Worm (Caenorhabditis elegans) whole organism, midembryonic: ENCODE results near the gene rga-8.

Experiments
- T22C8.4 ChIP-seq: fragments of 200-800 bp; sonication (Bioruptor generic); IDR thresholded peaks from 2 replicates; pipeline ENCODE4 v1.3.6; 2022; ENCODE audit warnings: missing genetic modification characterization, missing compliant biosample characterization
- ztf-23 ChIP-seq: fragments of 200-800 bp; sonication (Bioruptor generic); IDR thresholded peaks from 2 replicates; pipeline ENCODE4 v1.3.6; 2022; ENCODE audit warnings: missing genetic modification reagents, missing genetic modification characterization, missing compliant biosample characterization

- TF ChIP-seq ztf-23 (no peak), T22C8.4 (GFP tag; lab: Robert Waterston, UW) (no peak)
Observed at ce11 chrX:5226265-5226664, 53.3 kb downstream of the rga-8 start, which contains the start of gene H28G03.3.
